Worm (Caenorhabditis elegans): Measurements from ENCODE around the gene K10C2.7.

DNA sequence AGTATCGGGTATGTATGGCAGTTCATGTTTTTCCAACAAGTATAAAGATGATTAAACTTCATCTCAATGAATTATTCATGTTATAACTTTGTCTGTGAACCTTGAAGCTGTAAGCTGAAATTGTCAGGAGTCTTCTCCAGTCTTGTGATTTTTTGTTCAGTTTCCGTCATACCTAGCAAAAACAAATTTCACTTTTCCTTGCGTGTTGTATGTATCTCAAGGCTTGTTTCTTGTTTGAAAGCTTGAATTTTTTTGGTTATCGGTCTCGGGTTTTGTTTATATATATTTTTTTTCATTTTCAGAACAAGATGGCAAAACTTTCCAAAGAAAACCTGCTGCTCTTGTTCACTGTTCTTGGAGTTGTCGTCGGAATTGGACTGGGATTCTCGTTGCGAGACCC lies 40.2 kb downstream of the K10C2.7 start, which contains the start of gene glt-4:
- TF ChIP-seq lin-13 (GFP tag; optimal IDR thresholded peaks at IDR 0.05) (no peak), ceh-16 (tag; optimal IDR thresholded peaks at IDR 0.05) (no peak), nhr-12 (tag; optimal IDR thresholded peaks at IDR 0.05) (no peak), ztf-11 (tag; optimal IDR thresholded peaks at IDR 0.05) (no peak), snpc-4 (tag; optimal IDR thresholded peaks at IDR 0.05) (no peak), unc-62 (GFP tag; optimal IDR thresholded peaks at IDR 0.05) (no peak), mbf-1 (tag; optimal IDR thresholded peaks at IDR 0.05) (no peak), fos-1 (tag; optimal IDR thresholded peaks at IDR 0.05) (no peak), ceh-82 (tag; optimal IDR thresholded peaks at IDR 0.05) (no peak), nhr-11 (tag; optimal IDR thresholded peaks at IDR 0.05) (no peak), elt-3 (tag; optimal IDR thresholded peaks at IDR 0.05) (no peak), ama-1 (optimal IDR thresholded peaks at IDR 0.05) (no peak), mdl-1 (tag; optimal IDR thresholded peaks at IDR 0.05) (no peak), alr-1 (tag; optimal IDR thresholded peaks at IDR 0.05) (no peak)
